Worm (Caenorhabditis elegans): ENCODE data around the gene Y57A10C.8.

The Y57A10C.8 gene

ce11 chrII:12436717-12437116, 7.1 kb upstream of the Y57A10C.8 start:
- TF ChIP-seq ama-1 (optimal IDR thresholded peaks at IDR 0.05) (no peak), lsy-2 (tag; optimal IDR thresholded peaks at IDR 0.05) (no peak), nhr-76 (tag; optimal IDR thresholded peaks at IDR 0.05) (no peak), nhr-71 (tag; optimal IDR thresholded peaks at IDR 0.05) (no peak), ceh-82 (tag; optimal IDR thresholded peaks at IDR 0.05) (no peak), lin-35 (GFP tag; optimal IDR thresholded peaks at IDR 0.05) (no peak), sptf-1 (tag; optimal IDR thresholded peaks at IDR 0.05) (no peak), pag-3 (tag; optimal IDR thresholded peaks at IDR 0.05; ENCODE audit: borderline replicate concordance, insufficient read depth) (no peak), elt-2 (tag; optimal IDR thresholded peaks at IDR 0.05) (no peak), zag-1 (tag; optimal IDR thresholded peaks at IDR 0.05) (no peak), C34B4.2 (tag; optimal IDR thresholded peaks at IDR 0.05) (no peak)

- TF ChIP-seq ztf-11 (tag; optimal IDR thresholded peaks at IDR 0.05), result no peak
- TF ChIP-seq efl-1 (optimal IDR thresholded peaks at IDR 0.05), result no peak
- peak in 1 of 2 experiments; percentile 52 for TF ChIP-seq efl-1 (GFP tag; optimal IDR thresholded peaks at IDR 0.05 in 1 of 2)
Measured at ce11 chrII:12435202-12435872, 5.7 kb upstream of the Y57A10C.8 start.

- TF ChIP-seq blmp-1 (tag; optimal IDR thresholded peaks at IDR 0.05) (no peak), nhr-237 (tag; optimal IDR thresholded peaks at IDR 0.05) (no peak), sox-4 (tag; optimal IDR thresholded peaks at IDR 0.05) (no peak), snpc-4 (tag; optimal IDR thresholded peaks at IDR 0.05) (no peak), irx-1 (tag; optimal IDR thresholded peaks at IDR 0.05) (no peak), unc-30 (tag; optimal IDR thresholded peaks at IDR 0.05) (no peak), efl-1 (optimal IDR thresholded peaks at IDR 0.05) (no peak), efl-1 (GFP tag; optimal IDR thresholded peaks at IDR 0.05 in 1 of 2) (no peak), nhr-20 (tag; optimal IDR thresholded peaks at IDR 0.05) (no peak), alr-1 (tag; optimal IDR thresholded peaks at IDR 0.05; ENCODE audit: borderline replicate concordance) (no peak), elt-2 (tag; optimal IDR thresholded peaks at IDR 0.05) (no peak), mdl-1 (tag; optimal IDR thresholded peaks at IDR 0.05) (no peak), pag-3 (tag; optimal IDR thresholded peaks at IDR 0.05; ENCODE audit: borderline replicate concordance, insufficient read depth) (no peak), nhr-85 (tag) (no peak), unc-98 (GFP tag; IDR thresholded peaks at IDR 0.05) (no peak)
Measured at ce11 chrII:12432356-12432755, 2.7 kb upstream of the Y57A10C.8 start, which contains the start of gene dct-12. Gene dct-12, minus strand, starts transcription at chrII:12432456.

- peak; percentile 15 for TF ChIP-seq hpl-2 (GFP tag; optimal IDR thresholded peaks at IDR 0.05)
- peak; percentile 75 for TF ChIP-seq nhr-20 (tag; optimal IDR thresholded peaks at IDR 0.05)
- TF ChIP-seq nhr-90 (tag; optimal IDR thresholded peaks at IDR 0.05; ENCODE audit: poor library complexity), result peak; percentile 5
- TF ChIP-seq elt-3 (tag; optimal IDR thresholded peaks at IDR 0.05), result peak in 3 of 6 experiments; percentile 25 to 74 (median 45)
- no peak for TF ChIP-seq jun-1 (tag; optimal IDR thresholded peaks at IDR 0.05)
- TF ChIP-seq vab-15 (tag; optimal IDR thresholded peaks at IDR 0.05), result no peak
- TF ChIP-seq efl-1 (optimal IDR thresholded peaks at IDR 0.05), result no peak
- TF ChIP-seq efl-1 (GFP tag; optimal IDR thresholded peaks at IDR 0.05 in 1 of 2), result peak in 1 of 2 experiments; percentile 80
- TF ChIP-seq grh-1 (GFP tag; IDR thresholded peaks at IDR 0.05), result no peak
- TF ChIP-seq skn-1 (tag; optimal IDR thresholded peaks at IDR 0.05), result no peak
- TF ChIP-seq ceh-90 (tag; optimal IDR thresholded peaks at IDR 0.05), result no peak
- TF ChIP-seq efl-3 (GFP tag; optimal IDR thresholded peaks at IDR 0.05), result no peak
- TF ChIP-seq Y116A8C.19 (tag; optimal IDR thresholded peaks at IDR 0.05; ENCODE audit: borderline replicate concordance), result no peak
- no peak for TF ChIP-seq lin-14 (GFP tag; optimal IDR thresholded peaks at IDR 0.05)
- TF ChIP-seq hlh-4 (tag; optimal IDR thresholded peaks at IDR 0.05), result no peak
- no peak for TF ChIP-seq pax-3 (tag; optimal IDR thresholded peaks at IDR 0.05)
- TF ChIP-seq lin-35 (GFP tag; optimal IDR thresholded peaks at IDR 0.05), result peak in 1 of 2 experiments; percentile 41
- TF ChIP-seq fkh-4 (tag; optimal IDR thresholded peaks at IDR 0.05; ENCODE audit: borderline replicate concordance), result no peak
- no peak for TF ChIP-seq C04F5.9 (tag; optimal IDR thresholded peaks at IDR 0.05)
- TF ChIP-seq nhr-76 (tag; optimal IDR thresholded peaks at IDR 0.05), result no peak
- TF ChIP-seq snu-23 (GFP tag; optimal IDR thresholded peaks at IDR 0.05), result peak; percentile 3
- peak; percentile 84 for TF ChIP-seq elt-2 (tag; optimal IDR thresholded peaks at IDR 0.05)
- no peak for TF ChIP-seq dsc-1 (tag; optimal IDR thresholded peaks at IDR 0.05)
- peak; percentile 5 for TF ChIP-seq blmp-1 (tag; optimal IDR thresholded peaks at IDR 0.05)
Measured at ce11 chrII:12425644-12426222, 3.9 kb downstream of the Y57A10C.8 start, which contains the start of gene daf-22. Gene daf-22, minus strand, starts transcription at chrII:12425694.

Measured in whole organism, L1 larva.